Worm (Caenorhabditis elegans) whole organism, L1 larva: ENCODE measurements around the gene Y39A3B.7.

ENCODE experiments used
- ceh-8 ChIP-seq: fragments of 200-800 bp; sonication (Bioruptor generic); optimal IDR thresholded peaks from 2 replicates; lab custom pipeline; 2018; ENCODE audit warnings: mild to moderate bottlenecking, missing genetic modification characterization, moderate library complexity, missing compliant biosample characterization
- dsc-1 ChIP-seq: sonication (generic microtip); optimal IDR thresholded peaks from 2 replicates; lab custom pipeline; 2016; ENCODE audit warnings: mild to moderate bottlenecking, missing genetic modification characterization, missing compliant biosample characterization
- hpl-2 ChIP-seq: fragments of 150-350 bp; optimal IDR thresholded peaks from 2 replicates; lab custom pipeline; 2014; ENCODE audit warnings: missing biosample characterization, missing genetic modification reagents, missing genetic modification characterization
- lin-13 ChIP-seq: fragments of 150-350 bp; optimal IDR thresholded peaks from 2 replicates; lab custom pipeline; 2014; ENCODE audit warnings: missing biosample characterization, missing genetic modification reagents, missing genetic modification characterization
- ztf-11 ChIP-seq, 2 experiments: sonication (generic microtip); optimal IDR thresholded peaks; 2 replicates each; lab custom pipeline; 2016 to 2017; ENCODE audit warnings: missing genetic modification characterization in 2 of 2, missing biosample characterization in 1 of 2, missing compliant biosample characterization in 1 of 2

The Y39A3B.7 gene

DNA sequence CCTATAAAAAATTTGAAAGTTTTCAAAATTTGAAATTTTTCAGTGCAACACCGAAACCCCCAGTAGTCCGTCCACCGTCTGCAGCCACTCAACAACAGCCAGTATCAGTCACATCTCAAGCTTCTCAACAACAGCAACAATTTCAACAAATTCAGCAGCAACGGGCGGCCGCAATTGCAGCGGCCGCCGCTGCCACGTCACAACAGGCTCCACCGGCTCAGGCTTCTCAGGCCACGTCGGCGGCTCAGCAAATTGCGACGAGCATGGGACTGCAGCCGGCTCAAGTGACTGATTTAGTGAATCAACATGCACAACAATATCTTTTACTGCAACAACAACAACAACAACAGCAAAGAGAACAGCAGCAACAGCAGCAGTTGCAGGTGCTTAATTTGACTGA, 50.6 kb downstream of the Y39A3B.7 start:
- no peak for TF ChIP-seq ceh-8 (GFP tag; lab: Kevin White, UChicago)
- TF ChIP-seq hpl-2 (GFP tag; lab: Kevin White, UChicago): no peak
- TF ChIP-seq dsc-1 (tag; lab: Kevin White, UChicago): no peak
- TF ChIP-seq ztf-11 (tag; optimal IDR thresholded peaks at IDR 0.05; lab: Kevin White, UChicago): no peak
- TF ChIP-seq lin-13 (GFP tag; lab: Kevin White, UChicago): no peak
